Fruit fly (Drosophila melanogaster) S2 (cell line): ENCODE data around the gene CG3436.

Source experiments
- CG8478 ChIP-seq: fragments of >200 bp; optimal IDR thresholded peaks from 2 replicates; lab custom pipeline; 2018
- CTCF ChIP-seq, 2 experiments: fragments of >200 bp; optimal IDR thresholded peaks; 2 replicates each; lab custom pipeline; 2018

- TF ChIP-seq CG8478 (lab: Kevin White, UChicago), result no peak
- TF ChIP-seq CTCF (optimal IDR thresholded peaks at IDR 0.05; lab: Kevin White, UChicago), result no peak
Measured at dm6 chr2L:179119-179518, 23.3 kb downstream of the CG3436 start.
